Worm (Caenorhabditis elegans): Measurements from ENCODE around the gene pals-40.
"Not testable (repeated sequence)": the region's sequence is repeated elsewhere in the genome, so short reads cannot be mapped to it uniquely, and the experiment has no call there.

Gene pals-40

DNA sequence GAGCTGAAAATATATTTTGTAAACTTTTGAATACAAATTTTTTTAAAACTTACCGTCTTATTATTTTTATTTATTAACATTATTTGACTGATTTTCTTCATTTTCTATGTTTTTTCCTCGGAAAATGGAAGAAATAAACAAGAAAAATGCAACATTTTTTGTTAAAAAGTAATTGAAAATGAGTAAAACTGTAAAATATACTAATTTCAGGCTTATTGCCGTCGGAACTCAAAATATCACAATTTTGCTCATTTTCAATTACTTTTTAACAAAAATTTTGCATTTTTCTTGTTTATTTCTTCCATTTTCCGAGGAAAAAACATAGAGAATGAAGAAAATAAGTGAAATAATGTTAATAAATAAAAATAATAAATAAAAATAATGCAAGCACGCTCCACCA lies 2.3 kb downstream of the pals-40 start, which contains the start of gene Y82E9BR.10:
TSS of gene Y82E9BR.10 (minus strand) at position 101 of the 400 bp plus-strand sequence.
- not testable (repeated sequence) for TF ChIP-seq F57A8.1 (GFP tag; optimal IDR thresholded peaks at IDR 0.05); atf-7 (tag; optimal IDR thresholded peaks at IDR 0.05); F55B11.4 (tag; optimal IDR thresholded peaks at IDR 0.05; ENCODE audit: borderline replicate concordance, insufficient read depth)

DNA sequence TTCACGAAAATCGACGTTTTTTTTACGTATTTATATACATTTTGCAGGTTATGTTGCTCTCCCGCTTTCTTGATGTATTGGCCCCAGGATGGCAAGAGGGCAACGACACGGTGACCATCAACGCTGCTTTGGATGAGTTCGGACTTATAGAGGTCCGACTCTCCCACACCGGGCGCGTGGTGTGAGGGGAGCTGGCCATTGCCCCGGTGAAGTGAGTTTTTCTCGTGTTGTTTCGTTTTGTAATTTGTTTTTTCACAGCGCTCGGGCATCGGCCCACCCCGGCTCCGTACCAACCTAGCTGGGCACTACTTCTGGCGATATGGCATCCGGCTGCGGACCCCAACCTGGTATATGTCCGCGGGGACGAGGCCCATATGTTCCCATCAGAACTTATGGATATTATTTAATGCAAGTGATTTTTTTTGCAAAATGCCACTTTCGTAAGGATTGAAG lies 3.4 kb downstream of the pals-40 start, which contains the start of gene Y82E9BR.20:
TSS of gene Y82E9BR.20 (plus strand) at position 51 of the 453 bp plus-strand sequence.
- TF ChIP-seq nfyb-1 (GFP tag; IDR thresholded peaks at IDR 0.05) (no peak), zfh-2 (GFP tag; conservative IDR thresholded peaks at IDR 0.05) (peak; percentile 67)

DNA sequence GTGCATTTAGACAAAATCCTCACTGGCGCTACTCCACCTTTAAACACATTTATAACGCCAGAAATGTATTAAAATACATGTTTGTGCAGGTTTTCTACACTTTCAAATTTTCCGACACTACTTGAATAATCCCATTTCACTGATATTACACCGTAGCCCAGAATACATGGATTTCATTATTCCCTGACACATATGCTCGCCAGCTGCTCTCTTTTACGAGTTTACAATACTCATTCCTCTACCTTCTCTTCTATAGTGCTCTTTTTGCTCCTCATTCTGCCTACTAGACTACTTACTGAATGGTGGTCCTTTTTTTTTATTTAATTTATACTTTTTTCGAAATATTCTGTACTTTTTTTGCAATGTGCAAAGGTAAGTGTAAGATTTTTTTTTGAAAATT lies 5.2 kb downstream of the pals-40 start:
- no peak for TF ChIP-seq hmg-20 (GFP tag; IDR thresholded peaks at IDR 0.05)
- TF ChIP-seq nhr-90 (tag; optimal IDR thresholded peaks at IDR 0.05) = no peak

DNA sequence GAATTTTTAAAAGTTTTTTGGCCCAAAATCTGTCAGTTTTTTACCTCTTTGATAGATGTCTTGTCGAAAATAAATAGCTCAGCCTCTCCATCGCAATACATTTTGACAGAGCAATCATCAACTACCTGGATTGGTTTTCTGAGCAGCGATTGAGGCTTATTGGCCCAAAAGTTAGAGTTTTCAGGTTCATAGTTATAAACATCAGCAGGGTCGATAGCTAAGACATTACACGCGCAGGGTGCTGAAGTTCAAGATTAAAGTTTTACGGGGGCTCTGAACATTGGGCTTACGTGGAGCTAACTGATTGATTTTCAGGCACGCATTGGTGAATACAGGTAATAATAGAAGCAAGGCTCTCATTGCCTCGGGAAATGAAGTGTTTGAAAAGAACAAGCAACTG lies 18.1 kb downstream of the pals-40 start, which contains the start of gene Y82E9BR.9:
TSS of gene Y82E9BR.9 (minus strand) at position 101 of the 400 bp plus-strand sequence.
- TF ChIP-seq nhr-90 (tag; optimal IDR thresholded peaks at IDR 0.05) (no peak), pha-4 (tag; optimal IDR thresholded peaks at IDR 0.05) (no peak), Y95B8A.8 (GFP tag; IDR thresholded peaks at IDR 0.05) (no peak), F23B12.7 (tag; optimal IDR thresholded peaks at IDR 0.05; ENCODE audit: insufficient read depth) (no peak), F57C9.4 (tag; optimal IDR thresholded peaks at IDR 0.05) (no peak), let-607 (tag; optimal IDR thresholded peaks at IDR 0.05) (no peak), mxl-1 (tag; optimal IDR thresholded peaks at IDR 0.05) (no peak), lir-1 (GFP tag; conservative IDR thresholded peaks at IDR 0.05) (no peak), ztf-26 (tag; optimal IDR thresholded peaks at IDR 0.05) (no peak), lin-54 (GFP tag; optimal IDR thresholded peaks at IDR 0.05) (no peak), tbx-9 (tag; optimal IDR thresholded peaks at IDR 0.05; ENCODE audit: borderline replicate concordance) (no peak), nhr-80 (tag; optimal IDR thresholded peaks at IDR 0.05) (no peak)

DNA sequence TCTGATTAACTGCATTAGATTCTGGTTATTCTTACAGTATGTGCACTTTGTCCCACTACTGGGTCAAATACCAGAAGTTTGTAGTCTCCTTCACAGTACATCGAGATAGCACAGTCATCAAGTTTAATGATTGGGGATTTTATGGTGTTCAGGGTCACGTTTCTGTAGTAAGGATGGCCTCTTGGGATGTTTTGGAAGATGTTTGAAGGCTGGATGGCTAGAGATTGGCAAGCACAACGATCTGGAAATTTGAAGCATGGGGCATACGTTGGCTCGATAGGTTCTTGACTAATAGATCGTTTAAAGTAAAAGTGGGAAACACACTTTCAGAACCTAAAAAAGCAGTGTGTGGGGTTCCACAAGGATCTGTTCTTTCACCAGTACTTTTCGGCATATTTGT lies 19.8 kb downstream of the pals-40 start, which contains the start of gene Y82E9BR.8:
TSS of gene Y82E9BR.8 (minus strand) at position 101 of the 400 bp plus-strand sequence.
- TF ChIP-seq repo-1 (tag; optimal IDR thresholded peaks at IDR 0.05); bed-2 (GFP tag; IDR thresholded peaks at IDR 0.05); somi-1 (GFP tag; optimal IDR thresholded peaks at IDR 0.05): not testable (repeated sequence)

DNA sequence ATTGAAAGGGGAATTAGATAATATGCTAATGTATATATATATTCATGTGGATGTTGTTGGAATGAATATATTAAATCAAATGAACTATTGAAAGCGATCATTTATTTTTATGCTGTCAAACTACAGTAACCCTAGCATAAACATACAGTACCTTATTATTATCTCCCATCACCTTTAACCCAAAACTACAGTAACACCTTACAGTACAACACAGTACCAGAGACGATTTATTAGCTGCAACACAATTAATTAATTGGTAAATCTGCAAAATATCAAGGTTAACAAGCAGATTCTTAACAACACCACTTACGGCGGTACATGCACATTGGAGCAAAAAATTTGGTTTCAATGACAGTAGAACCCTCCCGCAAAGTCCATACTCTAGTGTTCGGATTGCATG lies 22.5 kb downstream of the pals-40 start, which contains the start of gene Y82E9BL.1:
TSS of gene Y82E9BL.1 (minus strand) at position 101 of the 400 bp plus-strand sequence.
- TF ChIP-seq lir-1 (GFP tag; conservative IDR thresholded peaks at IDR 0.05) = no peak
- TF ChIP-seq Y53G8AR.9 (GFP tag; conservative IDR thresholded peaks at IDR 0.05) = no peak
- TF ChIP-seq egl-18 (GFP tag; IDR thresholded peaks at IDR 0.05) = no peak
- TF ChIP-seq F57C9.4 (tag; optimal IDR thresholded peaks at IDR 0.05) = no peak

DNA sequence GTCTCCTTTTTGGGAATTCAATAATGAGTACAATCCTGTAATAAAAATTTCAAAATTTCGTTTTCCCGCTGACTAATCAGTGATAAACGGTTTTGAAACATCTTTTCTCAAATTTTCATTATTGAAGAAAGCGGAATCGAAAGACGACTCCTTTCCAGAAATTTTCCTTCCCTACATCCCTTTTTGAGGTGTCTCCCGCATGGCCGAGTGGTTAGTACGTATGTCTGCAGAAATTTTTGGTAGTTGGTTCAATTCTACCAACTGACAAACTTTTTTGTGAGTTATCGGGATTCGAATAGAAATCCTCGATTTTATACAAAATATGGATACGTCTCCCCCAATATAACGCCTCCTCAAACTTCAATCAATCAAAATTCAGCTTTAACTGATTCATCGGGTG lies 23.3 kb downstream of the pals-40 start:
- TF ChIP-seq ceh-27 (GFP tag; optimal IDR thresholded peaks at IDR 0.05) (no peak), tbx-9 (tag; optimal IDR thresholded peaks at IDR 0.05; ENCODE audit: borderline replicate concordance) (no peak), ets-4 (GFP tag; optimal IDR thresholded peaks at IDR 0.05) (no peak), hsf-1 (GFP tag; IDR thresholded peaks at IDR 0.05) (no peak), him-1 (tag; optimal IDR thresholded peaks at IDR 0.05) (peak; percentile 33), snpc-1.1 (tag; optimal IDR thresholded peaks at IDR 0.05; ENCODE audit: insufficient read depth) (peak; percentile 25), nfyb-1 (GFP tag; IDR thresholded peaks at IDR 0.05) (0 out of 2 replicates have a peak, but pooled peaks have one; percentile 36), tbp1 (GFP tag; optimal IDR thresholded peaks at IDR 0.05) (peak; percentile 85), lin-26 (GFP tag; IDR thresholded peaks at IDR 0.05) (peak; percentile 64; the same call in 1 of the 2 replicates), rpc-1 (optimal IDR thresholded peaks at IDR 0.05) (peak; percentile 49), rpc-1 (tag; optimal IDR thresholded peaks at IDR 0.05) (peak; percentile 72), B0261.1 (tag; optimal IDR thresholded peaks at IDR 0.05) (peak; percentile 68), die-1 (tag; optimal IDR thresholded peaks at IDR 0.05) (peak; percentile 25)

All from whole organism, young adult.